Fruit fly (Drosophila melanogaster): Measurements from ENCODE around the gene Jon74E.

Gene Jon74E

DNA sequence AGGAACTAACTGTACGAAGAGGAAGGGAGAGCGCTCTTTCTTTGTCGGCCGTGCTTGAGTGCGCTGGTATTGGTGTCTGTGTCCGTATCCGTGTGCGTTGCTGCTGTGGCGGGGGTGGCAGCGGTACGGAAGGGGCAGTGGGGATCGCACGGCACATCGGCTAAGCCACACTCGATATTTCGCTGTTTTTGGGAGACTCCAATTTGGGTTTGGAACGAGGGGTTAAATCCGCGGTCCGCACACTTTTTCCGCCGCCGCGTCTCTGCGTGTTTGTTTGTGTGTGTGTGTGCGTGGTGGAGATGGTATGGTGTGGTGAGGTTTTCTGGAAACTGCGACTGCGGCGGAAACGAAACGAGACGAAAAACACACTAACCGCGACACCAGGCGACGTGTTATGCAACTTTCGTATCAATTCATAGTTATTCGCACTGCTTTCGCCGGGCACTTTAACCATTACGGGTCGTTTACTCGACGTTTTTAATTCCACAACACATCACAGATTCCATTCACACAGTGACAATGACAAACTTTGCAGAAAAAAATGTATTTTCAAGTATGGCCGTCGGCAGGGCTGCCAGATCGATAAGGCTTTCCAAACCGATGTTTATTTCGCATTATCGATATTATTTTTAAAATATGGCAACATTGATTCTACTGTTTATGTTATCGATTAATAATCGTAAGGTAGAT lies 8.4 kb upstream of the Jon74E start, which contains the start of gene CycT (continued):
- TF ChIP-seq B-H2 (GFP tag; optimal IDR thresholded peaks at IDR 0.05) = peak; percentile 29
- TF ChIP-seq tap (tag; optimal IDR thresholded peaks at IDR 0.05) = no peak
- TF ChIP-seq gcm (GFP tag; optimal IDR thresholded peaks at IDR 0.05) = peak; percentile 20
- peak; percentile 85 for TF ChIP-seq CG6791 (GFP tag; IDR thresholded peaks at IDR 0.05; ENCODE audit: partially characterized antibody)
- TF ChIP-seq CG30403 (GFP tag; optimal IDR thresholded peaks at IDR 0.05) = peak; percentile 10
- no peak for TF ChIP-seq fru (optimal IDR thresholded peaks at IDR 0.05)
- TF ChIP-seq onecut (GFP tag; IDR thresholded peaks at IDR 0.05) = no peak
- peak; percentile 81 for TF ChIP-seq Hmr (GFP tag; optimal IDR thresholded peaks at IDR 0.05)
- TF ChIP-seq ci (GFP tag; IDR thresholded peaks at IDR 0.05) = peak; percentile 63; the same call in 2 of the 3 replicates
- peak; percentile 76 for TF ChIP-seq hb (GFP tag; IDR thresholded peaks at IDR 0.05; ENCODE audit: partially characterized antibody)
- TF ChIP-seq CG8924 (tag; optimal IDR thresholded peaks at IDR 0.05) = peak; percentile 57
- peak; percentile 82 for TF ChIP-seq sna (GFP tag; IDR thresholded peaks at IDR 0.05; ENCODE audit: partially characterized antibody)
- TF ChIP-seq run (tag; optimal IDR thresholded peaks at IDR 0.05) = peak; percentile 25
- no peak for TF ChIP-seq toy (GFP tag; IDR thresholded peaks at IDR 0.05)
- TF ChIP-seq fd3F (GFP tag; optimal IDR thresholded peaks at IDR 0.05) = peak; percentile 24
- TF ChIP-seq CrebB (tag; optimal IDR thresholded peaks at IDR 0.05) = peak; percentile 79
- peak; percentile 31 to 36 for TF ChIP-seq dpn (GFP tag; optimal IDR thresholded peaks at IDR 0.05)
- peak; percentile 20 for TF ChIP-seq pros (GFP tag; optimal IDR thresholded peaks at IDR 0.05)
- TF ChIP-seq CG15479 (GFP tag; optimal IDR thresholded peaks at IDR 0.05) = peak; percentile 60
- TF ChIP-seq HmgZ (tag; optimal IDR thresholded peaks at IDR 0.05) = peak; percentile 63
- TF ChIP-seq CG13123 (GFP tag; optimal IDR thresholded peaks at IDR 0.05) = no peak
- TF ChIP-seq Doc3 (GFP tag; IDR thresholded peaks at IDR 0.05; ENCODE audit: partially characterized antibody) = peak; percentile 82
- TF ChIP-seq bcd (GFP tag; optimal IDR thresholded peaks at IDR 0.05) = peak; percentile 28
- TF ChIP-seq CG14667 (GFP tag; IDR thresholded peaks at IDR 0.05) = no peak
- TF ChIP-seq CG4617 (GFP tag; optimal IDR thresholded peaks at IDR 0.05; ENCODE audit: borderline replicate concordance) = peak; percentile 75
- peak; percentile 46 for TF ChIP-seq CG7556 (GFP tag; optimal IDR thresholded peaks at IDR 0.05)
- peak; percentile 71 for TF ChIP-seq kni (GFP tag; optimal IDR thresholded peaks at IDR 0.05)
- TF ChIP-seq Sry-δ (GFP tag; optimal IDR thresholded peaks at IDR 0.05) = peak; percentile 76
- TF ChIP-seq Mad (GFP tag; optimal IDR thresholded peaks at IDR 0.05) = peak; percentile 0
- peak; percentile 81 for TF ChIP-seq vnd (GFP tag; IDR thresholded peaks at IDR 0.05; ENCODE audit: partially characterized antibody)
- no peak for TF ChIP-seq Optix (GFP tag; IDR thresholded peaks at IDR 0.05)
- TF ChIP-seq CG10979 (tag; optimal IDR thresholded peaks at IDR 0.05) = peak; percentile 27
- TF ChIP-seq CG10274 (GFP tag; optimal IDR thresholded peaks at IDR 0.05) = no peak
- no peak for TF ChIP-seq yki (optimal IDR thresholded peaks at IDR 0.05)
- peak; percentile 94 for TF ChIP-seq CG12659 (GFP tag; optimal IDR thresholded peaks at IDR 0.05)
- no peak for TF ChIP-seq CG2889 (GFP tag; IDR thresholded peaks at IDR 0.05)
- TF ChIP-seq CG5953 (GFP tag; IDR thresholded peaks at IDR 0.05) = no peak
- no peak for TF ChIP-seq Hr3 (GFP tag; optimal IDR thresholded peaks at IDR 0.05)
- no peak for TF ChIP-seq CG11093 (GFP tag; IDR thresholded peaks at IDR 0.05)
- TF ChIP-seq CG17568 (GFP tag; optimal IDR thresholded peaks at IDR 0.05) = no peak
- TF ChIP-seq CG3995 (GFP tag; optimal IDR thresholded peaks at IDR 0.05) = peak; percentile 95
- TF ChIP-seq CG43689 (GFP tag; IDR thresholded peaks at IDR 0.05) = no peak
- TF ChIP-seq CG9609 (GFP tag; optimal IDR thresholded peaks at IDR 0.05) = peak; percentile 8
- TF ChIP-seq CG10654 (GFP tag; optimal IDR thresholded peaks at IDR 0.05) = no peak
- peak; percentile 86 for TF ChIP-seq hbn (GFP tag; IDR thresholded peaks at IDR 0.05; ENCODE audit: partially characterized antibody)
- TF ChIP-seq unc-4 (GFP tag; IDR thresholded peaks at IDR 0.05; ENCODE audit: partially characterized antibody) = peak; percentile 88
- peak; percentile 23 for TF ChIP-seq Vsx1 (GFP tag; optimal IDR thresholded peaks at IDR 0.05)
- TF ChIP-seq tx (GFP tag; optimal IDR thresholded peaks at IDR 0.05) = no peak
- peak; percentile 32 for TF ChIP-seq gro (GFP tag; optimal IDR thresholded peaks at IDR 0.05)
- peak; percentile 13 for TF ChIP-seq Side (GFP tag; optimal IDR thresholded peaks at IDR 0.05)
